Worm (Caenorhabditis elegans) whole organism, early embryonic: ENCODE data around the gene C18D4.6.
"Not testable (repeated sequence)": the region's sequence is repeated elsewhere in the genome, so short reads cannot be mapped to it uniquely, and the experiment has no call there.

Experiments used
- B0310.2 ChIP-seq: sonication (generic microtip); optimal IDR thresholded peaks from 2 replicates; lab custom pipeline; 2016; ENCODE audit warnings: mild to moderate bottlenecking, missing genetic modification characterization, missing compliant biosample characterization
- F13C5.2 ChIP-seq: sonication (generic microtip); optimal IDR thresholded peaks from 2 replicates; lab custom pipeline; 2017; ENCODE audit warnings: mild to moderate bottlenecking, missing genetic modification characterization, inconsistent platforms, missing compliant biosample characterization
- aly-1 ChIP-seq: sonication (generic microtip); optimal IDR thresholded peaks from 2 replicates; lab custom pipeline; 2016; ENCODE audit warnings: missing genetic modification characterization, missing compliant biosample characterization
- ama-1 ChIP-seq: fragments of 150-350 bp; optimal IDR thresholded peaks from 2 replicates; lab custom pipeline; 2014
- ceh-13 ChIP-seq: fragments of 200-800 bp; sonication (Bioruptor generic); optimal IDR thresholded peaks from 2 replicates; lab custom pipeline; 2018; ENCODE audit warnings: mild to moderate bottlenecking, missing genetic modification characterization, missing compliant biosample characterization
- ceh-36 ChIP-seq: sonication (generic microtip); optimal IDR thresholded peaks from 2 replicates; lab custom pipeline; 2016; ENCODE audit warnings: missing genetic modification characterization, inconsistent platforms, missing compliant biosample characterization
- ets-7 ChIP-seq: sonication (generic microtip); optimal IDR thresholded peaks from 2 replicates; lab custom pipeline; 2016; ENCODE audit warnings: missing genotype, missing genetic modification characterization, missing compliant biosample characterization
- flt-1 ChIP-seq: fragments of 200-800 bp; sonication (Bioruptor generic); IDR thresholded peaks from 2 replicates; pipeline ENCODE4 v1.3.6; 2022; ENCODE audit warnings: missing genetic modification characterization, missing compliant biosample characterization
- hmbx-1 ChIP-seq: sonication (generic microtip); optimal IDR thresholded peaks from 2 replicates; lab custom pipeline; 2016; ENCODE audit warnings: mild to moderate bottlenecking, missing genetic modification characterization, missing compliant biosample characterization
- hmg-4 ChIP-seq: fragments of 200-800 bp; sonication (Bioruptor generic); optimal IDR thresholded peaks from 2 replicates; lab custom pipeline; 2018; ENCODE audit warnings: mild to moderate bottlenecking, missing genetic modification characterization, missing compliant biosample characterization
- hnd-1 ChIP-seq: sonication (generic microtip); optimal IDR thresholded peaks from 2 replicates; lab custom pipeline; 2016; ENCODE audit warnings: missing genetic modification characterization, missing compliant biosample characterization
- pes-1 ChIP-seq: fragments of 200-800 bp; sonication (Bioruptor generic); IDR thresholded peaks from 2 replicates; pipeline ENCODE4 v1.3.6; 2022; ENCODE audit warnings: missing genetic modification reagents, missing genetic modification characterization, missing compliant biosample characterization
- scrt-1 ChIP-seq: fragments of 200-800 bp; sonication (Bioruptor generic); IDR thresholded peaks from 2 replicates; pipeline ENCODE4 v1.3.6; 2022; ENCODE audit warnings: missing genetic modification characterization, missing compliant biosample characterization
- sea-1 ChIP-seq: fragments of 200-800 bp; sonication (Bioruptor generic); conservative IDR thresholded peaks from 2 replicates; pipeline ENCODE4 v1.3.6; 2022; ENCODE audit warnings: missing genetic modification characterization, missing compliant biosample characterization
- tbx-11 ChIP-seq: fragments of 200-800 bp; sonication (Bioruptor generic); IDR thresholded peaks from 2 replicates; pipeline ENCODE4 v1.3.6; 2022; ENCODE audit warnings: missing genetic modification characterization, missing compliant biosample characterization
- tbx-37 ChIP-seq: fragments of 200-800 bp; sonication (Bioruptor generic); conservative IDR thresholded peaks from 2 replicates; pipeline ENCODE4 v1.3.6; 2022; ENCODE audit warnings: missing genetic modification reagents, missing genetic modification characterization, missing compliant biosample characterization
- tra-4 ChIP-seq: sonication (generic microtip); optimal IDR thresholded peaks from 2 replicates; lab custom pipeline; 2017; ENCODE audit warnings: missing genetic modification characterization, missing compliant biosample characterization

C18D4.6 gene

DNA sequence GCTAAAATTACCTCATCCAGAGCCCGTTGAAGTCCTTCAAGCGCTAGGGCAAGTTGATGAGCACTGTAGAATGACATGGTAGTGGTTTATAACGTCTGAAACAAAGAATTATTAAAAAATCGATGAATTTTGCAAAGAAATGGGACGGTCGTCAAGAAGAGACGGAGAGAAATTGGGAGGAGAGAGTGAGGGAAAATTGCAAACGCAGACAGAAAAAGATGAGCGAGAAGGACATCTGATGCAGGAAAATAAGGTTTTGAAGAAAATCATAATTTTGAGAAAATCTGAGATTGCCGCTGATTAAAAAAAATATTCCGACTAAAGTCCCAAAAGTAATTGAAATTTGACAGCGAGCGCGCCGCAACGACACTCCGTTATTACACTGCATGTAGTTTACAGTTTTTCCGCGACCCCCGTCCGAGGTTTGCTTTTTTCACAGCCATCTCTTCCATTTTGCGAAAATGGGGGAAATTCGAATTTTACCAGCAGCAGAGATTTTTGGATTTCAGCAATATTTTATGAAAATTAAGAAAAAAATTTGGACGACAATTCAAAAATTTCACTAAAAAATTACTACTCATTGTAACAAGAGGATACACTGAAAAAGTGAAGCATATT, at the start of gene C18D4.6:
Gene C18D4.6 (minus strand): TSS at position 97 of the 618 bp plus-strand sequence.
- TF ChIP-seq ceh-36 (tag; lab: Kevin White, UChicago) (no peak), scrt-1 (no peak), tra-4 (tag; lab: Kevin White, UChicago) (no peak), aly-1 (tag; lab: Kevin White, UChicago) (no peak), hmbx-1 (tag; lab: Kevin White, UChicago) (no peak)

- not testable (repeated sequence) for TF ChIP-seq aly-1 (tag; lab: Kevin White, UChicago); F13C5.2; ets-7 (tag; lab: Kevin White, UChicago)
These were observed 46.2 kb upstream of the C18D4.6 start, which contains the start of gene fbxa-133 for ce11 chrV:17584352-17584843. Gene fbxa-133 (plus strand): TSS chrV:17584793.

ce11 chrV:17580017-17580416, 41.8 kb upstream of the C18D4.6 start:
- TF ChIP-seq aly-1 (tag; lab: Kevin White, UChicago), result no peak
- TF ChIP-seq tra-4 (tag; lab: Kevin White, UChicago), result no peak
- no peak for TF ChIP-seq pes-1 (GFP tag; lab: Robert Waterston, UW)
- TF ChIP-seq hnd-1, result no peak
- no peak for TF ChIP-seq tbx-37
- no peak for TF ChIP-seq flt-1 (GFP tag; lab: Robert Waterston, UW)
- TF ChIP-seq scrt-1, result no peak
- TF ChIP-seq F13C5.2, result no peak
- TF ChIP-seq hmbx-1 (tag; lab: Kevin White, UChicago), result no peak
- no peak for TF ChIP-seq ets-7 (tag; lab: Kevin White, UChicago)
- TF ChIP-seq ceh-36 (tag; lab: Kevin White, UChicago), result no peak
- TF ChIP-seq sea-1 (GFP tag; lab: Robert Waterston, UW), result no peak
- no peak for TF ChIP-seq B0310.2 (tag; lab: Kevin White, UChicago)
- no peak for TF ChIP-seq tbx-11 (GFP tag; lab: Robert Waterston, UW)
- no peak for TF ChIP-seq hmg-4 (GFP tag; lab: Kevin White, UChicago)

ce11 chrV:17566850-17567249, 28.7 kb upstream of the C18D4.6 start, which contains the start of gene C38D9.2:
Gene C38D9.2 (plus strand): TSS chrV:17567150.
- TF ChIP-seq aly-1 (tag; lab: Kevin White, UChicago) (no peak), F13C5.2 (no peak), tbx-11 (GFP tag; lab: Robert Waterston, UW) (no peak), ceh-13 (no peak), sea-1 (GFP tag; lab: Robert Waterston, UW) (no peak), flt-1 (GFP tag; lab: Robert Waterston, UW) (no peak), ceh-36 (tag; lab: Kevin White, UChicago) (no peak), ama-1 (no peak)

- TF ChIP-seq F13C5.2 (no peak), ets-7 (tag; lab: Kevin White, UChicago) (no peak), hmg-4 (GFP tag; lab: Kevin White, UChicago) (no peak), B0310.2 (tag; lab: Kevin White, UChicago) (no peak), pes-1 (GFP tag; lab: Robert Waterston, UW) (no peak), tra-4 (tag; lab: Kevin White, UChicago) (no peak), tbx-37 (no peak), scrt-1 (no peak), ceh-36 (tag; lab: Kevin White, UChicago) (no peak), tbx-11 (GFP tag; lab: Robert Waterston, UW) (no peak), sea-1 (GFP tag; lab: Robert Waterston, UW) (no peak)
These were observed 27.7 kb upstream of the C18D4.6 start, which contains the start of gene fbxa-171 for ce11 chrV:17565903-17566302. Gene fbxa-171 (minus strand): TSS chrV:17566003.

- no peak for TF ChIP-seq F13C5.2
- no peak for TF ChIP-seq hmg-4 (GFP tag; lab: Kevin White, UChicago)
- no peak for TF ChIP-seq hnd-1
- TF ChIP-seq ceh-13, result no peak
- no peak for TF ChIP-seq scrt-1
- no peak for TF ChIP-seq tra-4 (tag; lab: Kevin White, UChicago)
- no peak for TF ChIP-seq ama-1
- no peak for TF ChIP-seq hmbx-1 (tag; lab: Kevin White, UChicago)
- no peak for TF ChIP-seq B0310.2 (tag; lab: Kevin White, UChicago)
- TF ChIP-seq pes-1 (GFP tag; lab: Robert Waterston, UW), result no peak
- no peak for TF ChIP-seq ceh-36 (tag; lab: Kevin White, UChicago)
- TF ChIP-seq flt-1 (GFP tag; lab: Robert Waterston, UW), result no peak
- TF ChIP-seq tbx-11 (GFP tag; lab: Robert Waterston, UW), result no peak
- no peak for TF ChIP-seq ets-7 (tag; lab: Kevin White, UChicago)
- no peak for TF ChIP-seq tbx-37
These were observed 20.8 kb upstream of the C18D4.6 start, which contains the start of gene fbxa-172 for ce11 chrV:17558946-17559345. Gene fbxa-172 (plus strand): TSS chrV:17559246.

DNA sequence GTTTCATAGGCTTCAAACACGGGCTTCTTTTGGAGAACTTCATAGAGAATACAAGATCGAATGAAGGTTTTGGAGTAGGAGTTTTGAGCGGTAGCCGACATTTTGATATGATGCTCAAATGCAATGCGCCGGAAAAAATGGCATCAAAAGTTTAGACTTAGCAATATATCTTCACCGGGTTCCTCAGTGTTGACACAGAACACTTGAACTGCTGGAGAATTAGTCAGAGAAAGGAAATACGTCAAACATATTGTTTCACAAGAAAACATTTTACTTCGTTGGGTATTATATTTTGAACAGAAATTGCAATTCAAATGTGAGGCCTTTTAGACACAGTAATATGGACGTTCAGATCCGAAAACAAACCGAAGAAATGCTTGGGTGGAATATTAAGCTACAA, 20.2 kb upstream of the C18D4.6 start, which contains the start of gene fbxa-174:
Gene fbxa-174 (minus strand): TSS at position 101 of the 400 bp plus-strand sequence.
- TF ChIP-seq hnd-1, result no peak
- no peak for TF ChIP-seq ets-7 (tag; lab: Kevin White, UChicago)
- no peak for TF ChIP-seq sea-1 (GFP tag; lab: Robert Waterston, UW)
- TF ChIP-seq tbx-11 (GFP tag; lab: Robert Waterston, UW), result no peak
- TF ChIP-seq hmbx-1 (tag; lab: Kevin White, UChicago), result no peak
- TF ChIP-seq flt-1 (GFP tag; lab: Robert Waterston, UW), result no peak
- no peak for TF ChIP-seq ceh-36 (tag; lab: Kevin White, UChicago)
- no peak for TF ChIP-seq ceh-13
- no peak for TF ChIP-seq F13C5.2

ce11 chrV:17552759-17553158, 14.6 kb upstream of the C18D4.6 start, which contains the start of gene C38D9.8:
Gene C38D9.8 (minus strand): TSS chrV:17552859.
- no peak for TF ChIP-seq F13C5.2
- no peak for TF ChIP-seq flt-1 (GFP tag; lab: Robert Waterston, UW)
- no peak for TF ChIP-seq hnd-1
- no peak for TF ChIP-seq ceh-13
- TF ChIP-seq tbx-37, result no peak
- TF ChIP-seq scrt-1, result no peak
